Worm (Caenorhabditis elegans) whole organism, mixed stage, embryonic: ENCODE measurements around the gene gfi-3.

Experiments used
- M03D4.4 ChIP-seq: sonication (generic microtip); optimal IDR thresholded peaks from 2 replicates; lab custom pipeline; 2017; ENCODE audit warnings: mild to moderate bottlenecking, missing genetic modification characterization, missing compliant biosample characterization
- bed-3 ChIP-seq: fragments of 200-800 bp; sonication (Bioruptor generic); optimal IDR thresholded peaks from 3 replicates; lab custom pipeline; 2018; ENCODE audit warnings: mild to moderate bottlenecking, missing genetic modification characterization, moderate library complexity, missing compliant biosample characterization
- blmp-1 ChIP-seq: fragments of 150-350 bp; optimal IDR thresholded peaks from 2 replicates; lab custom pipeline; 2014; ENCODE audit warnings: missing biosample characterization, missing genetic modification characterization
- ceh-39 ChIP-seq: fragments of 150-350 bp; optimal IDR thresholded peaks from 2 replicates; lab custom pipeline; 2014; ENCODE audit warnings: missing biosample characterization, missing genetic modification characterization
- ceh-43 ChIP-seq: fragments of 200-800 bp; sonication (Bioruptor generic); optimal IDR thresholded peaks from 2 replicates; lab custom pipeline; 2018; ENCODE audit warnings: mild to moderate bottlenecking, missing genetic modification characterization, moderate library complexity, missing compliant biosample characterization
- ceh-83 ChIP-seq: fragments of 200-800 bp; sonication (Bioruptor generic); optimal IDR thresholded peaks from 2 replicates; lab custom pipeline; 2018; ENCODE audit warnings: mild to moderate bottlenecking, missing genetic modification characterization, missing compliant biosample characterization
- ces-1 ChIP-seq: fragments of 150-350 bp; optimal IDR thresholded peaks from 2 replicates; lab custom pipeline; 2014; ENCODE audit warnings: missing biosample characterization, missing genetic modification reagents, missing genetic modification characterization
- cnd-1 ChIP-seq: fragments of 200-800 bp; sonication (Bioruptor generic); optimal IDR thresholded peaks from 2 replicates; lab custom pipeline; 2018; ENCODE audit warnings: mild to moderate bottlenecking, missing genetic modification characterization, missing compliant biosample characterization
- drap-1 ChIP-seq: fragments of 200-800 bp; sonication (Bioruptor generic); optimal IDR thresholded peaks from 3 replicates; lab custom pipeline; 2018; ENCODE audit warnings: mild to moderate bottlenecking, missing genetic modification characterization, missing compliant biosample characterization
- elt-1 ChIP-seq: sonication (generic microtip); optimal IDR thresholded peaks from 2 replicates; lab custom pipeline; 2017; ENCODE audit warnings: missing genetic modification characterization, mild to moderate bottlenecking, missing compliant biosample characterization, antibody characterized with exemption, moderate library complexity, borderline replicate concordance; ENCODE audit not compliant: insufficient read depth
- elt-3 ChIP-seq: fragments of 150-350 bp; optimal IDR thresholded peaks from 2 replicates; lab custom pipeline; 2014; ENCODE audit warnings: missing biosample characterization, missing genetic modification characterization
- flh-1 ChIP-seq: fragments of 200-800 bp; sonication (Bioruptor generic); optimal IDR thresholded peaks from 2 replicates; lab custom pipeline; 2018; ENCODE audit warnings: mild to moderate bottlenecking, missing genetic modification characterization, moderate library complexity, missing compliant biosample characterization
- ham-2 ChIP-seq: fragments of 200-800 bp; sonication (Bioruptor generic); optimal IDR thresholded peaks from 2 replicates; lab custom pipeline; 2018; ENCODE audit warnings: mild to moderate bottlenecking, missing genetic modification characterization, missing compliant biosample characterization
- hlh-1 ChIP-seq: fragments of 150-350 bp; optimal IDR thresholded peaks from 2 replicates; lab custom pipeline; 2014; ENCODE audit warnings: missing biosample characterization, missing genetic modification reagents, missing genetic modification characterization
- lin-13 ChIP-seq: fragments of 150-350 bp; optimal IDR thresholded peaks from 2 replicates; lab custom pipeline; 2014; ENCODE audit warnings: missing biosample characterization, missing genetic modification characterization
- lin-32 ChIP-seq: fragments of 200-800 bp; sonication (Bioruptor generic); optimal IDR thresholded peaks from 2 replicates; lab custom pipeline; 2018; ENCODE audit warnings: mild to moderate bottlenecking, missing genetic modification characterization, missing compliant biosample characterization
- lsy-2 ChIP-seq: fragments of 150-350 bp; optimal IDR thresholded peaks from 2 replicates; lab custom pipeline; 2014; ENCODE audit warnings: missing biosample characterization, missing genetic modification characterization
- mab-5 ChIP-seq: fragments of 150-350 bp; optimal IDR thresholded peaks from 2 replicates; lab custom pipeline; 2014; ENCODE audit warnings: missing biosample characterization, missing genetic modification characterization
- mep-1 ChIP-seq: fragments of 150-350 bp; optimal IDR thresholded peaks from 2 replicates; lab custom pipeline; 2017; ENCODE audit warnings: missing biosample characterization, missing genetic modification reagents, missing genetic modification characterization, inconsistent platforms
- mls-2 ChIP-seq: sonication (generic microtip); optimal IDR thresholded peaks from 2 replicates; lab custom pipeline; 2016; ENCODE audit warnings: mild to moderate bottlenecking, missing genetic modification characterization, moderate library complexity, missing compliant biosample characterization
- nhr-12 ChIP-seq: fragments of 150-350 bp; optimal IDR thresholded peaks from 2 replicates; lab custom pipeline; 2014; ENCODE audit warnings: missing biosample characterization, missing genetic modification characterization
- nhr-2 ChIP-seq: fragments of 150-350 bp; optimal IDR thresholded peaks from 2 replicates; lab custom pipeline; 2014; ENCODE audit warnings: missing biosample characterization, missing genetic modification characterization
- nhr-237 ChIP-seq: fragments of 150-350 bp; optimal IDR thresholded peaks from 2 replicates; lab custom pipeline; 2014; ENCODE audit warnings: missing biosample characterization, missing genetic modification characterization
- nhr-28 ChIP-seq: fragments of 150-350 bp; optimal IDR thresholded peaks from 2 replicates; lab custom pipeline; 2014; ENCODE audit warnings: missing biosample characterization, missing genetic modification characterization
- nhr-76 ChIP-seq: sonication (generic microtip); optimal IDR thresholded peaks from 2 replicates; lab custom pipeline; 2017; ENCODE audit warnings: missing biosample characterization, missing genetic modification characterization
- pha-4 ChIP-seq: fragments of 150-350 bp; optimal IDR thresholded peaks from 2 replicates; lab custom pipeline; 2018; ENCODE audit warnings: missing biosample characterization, missing genetic modification reagents, missing genetic modification characterization
- sem-2 ChIP-seq: fragments of 200-800 bp; sonication (Bioruptor generic); optimal IDR thresholded peaks from 2 replicates; lab custom pipeline; 2018; ENCODE audit warnings: mild to moderate bottlenecking, missing genetic modification characterization, missing compliant biosample characterization
- snpc-4 ChIP-seq: fragments of 150-350 bp; optimal IDR thresholded peaks from 2 replicates; lab custom pipeline; 2014; ENCODE audit warnings: missing biosample characterization, missing genetic modification characterization
- sptf-1 ChIP-seq: sonication (generic microtip); optimal IDR thresholded peaks from 2 replicates; lab custom pipeline; 2017; ENCODE audit warnings: mild to moderate bottlenecking, missing genetic modification characterization, moderate library complexity, missing compliant biosample characterization
- tbx-8 ChIP-seq: fragments of 200-800 bp; sonication (Bioruptor generic); optimal IDR thresholded peaks from 2 replicates; lab custom pipeline; 2018; ENCODE audit warnings: mild to moderate bottlenecking, missing genetic modification characterization, moderate library complexity, missing compliant biosample characterization
- unc-120 ChIP-seq: sonication (generic microtip); optimal IDR thresholded peaks from 2 replicates; lab custom pipeline; 2017; ENCODE audit warnings: missing genetic modification characterization, missing compliant biosample characterization; ENCODE audit not compliant: poor library complexity, severe bottlenecking
- unc-39 ChIP-seq: fragments of 150-350 bp; optimal IDR thresholded peaks from 2 replicates; lab custom pipeline; 2014; ENCODE audit warnings: missing biosample characterization, missing genetic modification characterization
- unc-62 ChIP-seq: fragments of 150-350 bp; optimal IDR thresholded peaks from 2 replicates; lab custom pipeline; 2014; ENCODE audit warnings: missing biosample characterization, missing genetic modification reagents, missing genetic modification characterization
- zip-8 ChIP-seq: fragments of 150-350 bp; optimal IDR thresholded peaks from 2 replicates; lab custom pipeline; 2014; ENCODE audit warnings: missing biosample characterization, missing genetic modification characterization
- ztf-11 ChIP-seq: fragments of 150-350 bp; optimal IDR thresholded peaks from 2 replicates; lab custom pipeline; 2014; ENCODE audit warnings: missing biosample characterization, missing genetic modification characterization

Gene gfi-3

ce11 chrX:14486503-14486902 is 6.1 kb downstream of the gfi-3 start:
- TF ChIP-seq lsy-2 (tag; lab: Kevin White, UChicago) (no peak), drap-1 (GFP tag; lab: Kevin White, UChicago) (no peak), unc-62 (GFP tag; lab: Kevin White, UChicago) (peak; percentile 41), nhr-2 (tag; lab: Kevin White, UChicago) (peak; percentile 92), cnd-1 (tag; lab: Kevin White, UChicago) (peak; percentile 97), ceh-39 (tag; lab: Kevin White, UChicago) (peak; percentile 58), ceh-83 (GFP tag; lab: Kevin White, UChicago) (no peak), nhr-12 (tag; lab: Kevin White, UChicago) (no peak), elt-1 (tag; lab: Kevin White, UChicago) (no peak), bed-3 (GFP tag; lab: Kevin White, UChicago) (no peak), ces-1 (GFP tag; lab: Kevin White, UChicago) (no peak), ceh-43 (GFP tag; lab: Kevin White, UChicago) (peak; percentile 80), sptf-1 (no peak), blmp-1 (tag; lab: Kevin White, UChicago) (no peak), zip-8 (tag; lab: Kevin White, UChicago) (peak; percentile 97), mls-2 (tag; lab: Kevin White, UChicago) (peak; percentile 67), mep-1 (tag; lab: Kevin White, UChicago) (peak; percentile 43), lin-13 (no peak), lin-32 (GFP tag; lab: Kevin White, UChicago) (peak; percentile 90), hlh-1 (tag; lab: Kevin White, UChicago) (peak; percentile 82), unc-39 (no peak), flh-1 (no peak), elt-3 (tag; lab: Kevin White, UChicago) (no peak), mab-5 (tag; lab: Kevin White, UChicago) (no peak), sem-2 (GFP tag; lab: Kevin White, UChicago) (no peak), nhr-237 (tag; lab: Kevin White, UChicago) (no peak), unc-120 (tag; lab: Kevin White, UChicago) (no peak), tbx-8 (GFP tag; lab: Kevin White, UChicago) (no peak), nhr-28 (no peak), snpc-4 (tag; lab: Kevin White, UChicago) (no peak), M03D4.4 (no peak), ham-2 (GFP tag; lab: Kevin White, UChicago) (no peak), ztf-11 (tag; lab: Kevin White, UChicago) (peak; percentile 26), nhr-76 (tag; lab: Kevin White, UChicago) (no peak), pha-4 (tag; lab: Kevin White, UChicago) (no peak)

- TF ChIP-seq mep-1 (tag; lab: Kevin White, UChicago), result no peak
- peak; percentile 26 for TF ChIP-seq mls-2 (tag; lab: Kevin White, UChicago)
- TF ChIP-seq nhr-28, result no peak
- peak; percentile 40 for TF ChIP-seq elt-1 (tag; lab: Kevin White, UChicago)
- no peak for TF ChIP-seq pha-4 (tag; lab: Kevin White, UChicago)
- TF ChIP-seq unc-62 (GFP tag; lab: Kevin White, UChicago), result peak; percentile 28
- TF ChIP-seq ham-2 (GFP tag; lab: Kevin White, UChicago), result no peak
- peak; percentile 94 for TF ChIP-seq ces-1 (GFP tag; lab: Kevin White, UChicago)
- peak; percentile 74 for TF ChIP-seq cnd-1 (tag; lab: Kevin White, UChicago)
- TF ChIP-seq flh-1, result no peak
- TF ChIP-seq mab-5 (tag; lab: Kevin White, UChicago), result peak; percentile 13
Observed at ce11 chrX:14487333-14487732, 7.0 kb downstream of the gfi-3 start.

- no peak for TF ChIP-seq lin-32 (GFP tag; lab: Kevin White, UChicago)
- TF ChIP-seq unc-39, result no peak
- no peak for TF ChIP-seq bed-3 (GFP tag; lab: Kevin White, UChicago)
- no peak for TF ChIP-seq ceh-43 (GFP tag; lab: Kevin White, UChicago)
- no peak for TF ChIP-seq mab-5 (tag; lab: Kevin White, UChicago)
- TF ChIP-seq ham-2 (GFP tag; lab: Kevin White, UChicago), result no peak
- TF ChIP-seq pha-4 (tag; lab: Kevin White, UChicago), result no peak
- no peak for TF ChIP-seq mep-1 (tag; lab: Kevin White, UChicago)
- TF ChIP-seq nhr-76 (tag; lab: Kevin White, UChicago), result no peak
- TF ChIP-seq ceh-83 (GFP tag; lab: Kevin White, UChicago), result no peak
- no peak for TF ChIP-seq lin-13
- no peak for TF ChIP-seq unc-120 (tag; lab: Kevin White, UChicago)
- no peak for TF ChIP-seq nhr-28
- no peak for TF ChIP-seq nhr-237 (tag; lab: Kevin White, UChicago)
- no peak for TF ChIP-seq nhr-2 (tag; lab: Kevin White, UChicago)
- no peak for TF ChIP-seq nhr-12 (tag; lab: Kevin White, UChicago)
- no peak for TF ChIP-seq hlh-1 (tag; lab: Kevin White, UChicago)
Observed at ce11 chrX:14487832-14488231, 7.5 kb downstream of the gfi-3 start.
